Worm (Caenorhabditis elegans) whole organism, late embryonic: ENCODE data around the gene nex-2.
A peak's percentile ranks its signal among the peaks of the same experiment; 100 is the strongest.

ENCODE experiments used
- K02D7.2 ChIP-seq: sonication (generic microtip); optimal IDR thresholded peaks from 2 replicates; lab custom pipeline; 2017; ENCODE audit warnings: mild to moderate bottlenecking, missing genetic modification characterization, missing compliant biosample characterization
- K09A11.1 ChIP-seq: sonication (generic microtip); optimal IDR thresholded peaks from 2 replicates; lab custom pipeline; 2017; ENCODE audit warnings: antibody characterized with exemption, mild to moderate bottlenecking, missing genetic modification characterization, missing compliant biosample characterization; ENCODE audit not compliant: insufficient read depth
- T23F11.4 ChIP-seq: fragments of 200-800 bp; sonication (Bioruptor generic); optimal IDR thresholded peaks from 2 replicates; lab custom pipeline; 2018; ENCODE audit warnings: mild to moderate bottlenecking, missing genetic modification characterization, missing compliant biosample characterization
- Y22D7AL.16 ChIP-seq: sonication (generic microtip); optimal IDR thresholded peaks from 2 replicates; lab custom pipeline; 2016; ENCODE audit warnings: missing genetic modification characterization, missing compliant biosample characterization
- ahr-1 ChIP-seq: sonication (generic microtip); optimal IDR thresholded peaks from 2 replicates; lab custom pipeline; 2016; ENCODE audit warnings: missing genetic modification characterization, missing compliant biosample characterization
- ama-1 ChIP-seq: fragments of 150-350 bp; optimal IDR thresholded peaks from 2 replicates; lab custom pipeline; 2014
- ceh-14 ChIP-seq: sonication (generic microtip); optimal IDR thresholded peaks from 2 replicates; lab custom pipeline; 2016; ENCODE audit warnings: missing genotype, missing genetic modification characterization, missing compliant biosample characterization
- ceh-22 ChIP-seq: sonication (generic microtip); optimal IDR thresholded peaks from 2 replicates; lab custom pipeline; 2017; ENCODE audit warnings: missing biosample characterization, missing genetic modification characterization
- ceh-30 ChIP-seq: fragments of 150-350 bp; optimal IDR thresholded peaks from 2 replicates; lab custom pipeline; 2014; ENCODE audit warnings: missing biosample characterization, missing genetic modification characterization
- ceh-31 ChIP-seq: sonication (generic microtip); optimal IDR thresholded peaks from 2 replicates; lab custom pipeline; 2016; ENCODE audit warnings: missing genetic modification characterization, missing compliant biosample characterization
- ceh-45 ChIP-seq: fragments of 200-800 bp; sonication (Bioruptor generic); IDR thresholded peaks from 2 replicates; pipeline ENCODE4 v1.3.6; 2022; ENCODE audit warnings: missing genetic modification reagents, missing genetic modification characterization, missing compliant biosample characterization
- ceh-6 ChIP-seq: fragments of 200-800 bp; sonication (Bioruptor generic); optimal IDR thresholded peaks from 2 replicates; lab custom pipeline; 2018; ENCODE audit warnings: mild to moderate bottlenecking, missing genetic modification characterization, missing compliant biosample characterization
- ceh-9 ChIP-seq: sonication (generic microtip); optimal IDR thresholded peaks from 2 replicates; lab custom pipeline; 2016; ENCODE audit warnings: mild to moderate bottlenecking, missing genetic modification characterization, inconsistent platforms, missing compliant biosample characterization
- elt-2 ChIP-seq: sonication (generic microtip); optimal IDR thresholded peaks from 2 replicates; lab custom pipeline; 2016; ENCODE audit warnings: missing genetic modification reagents, missing genetic modification characterization, missing compliant biosample characterization
- eyg-1 ChIP-seq: sonication (generic microtip); optimal IDR thresholded peaks from 2 replicates; lab custom pipeline; 2016; ENCODE audit warnings: missing genotype, missing genetic modification characterization, missing compliant biosample characterization
- fax-1 ChIP-seq: sonication (generic microtip); optimal IDR thresholded peaks from 2 replicates; lab custom pipeline; 2016; ENCODE audit warnings: missing genotype, missing genetic modification characterization, missing compliant biosample characterization
- hlh-13 ChIP-seq: fragments of 200-800 bp; sonication (Bioruptor generic); optimal IDR thresholded peaks from 2 replicates; lab custom pipeline; 2018; ENCODE audit warnings: mild to moderate bottlenecking, missing genetic modification characterization, missing compliant biosample characterization
- hlh-30 ChIP-seq: sonication (generic microtip); optimal IDR thresholded peaks from 2 replicates; lab custom pipeline; 2017; ENCODE audit warnings: antibody characterized with exemption, missing genetic modification characterization, missing compliant biosample characterization; ENCODE audit not compliant: insufficient read depth
- lim-6 ChIP-seq: sonication (generic microtip); optimal IDR thresholded peaks from 2 replicates; lab custom pipeline; 2016; ENCODE audit warnings: missing genetic modification characterization, missing compliant biosample characterization
- lin-11 ChIP-seq: fragments of 200-800 bp; sonication (Bioruptor generic); optimal IDR thresholded peaks from 2 replicates; lab custom pipeline; 2018; ENCODE audit warnings: mild to moderate bottlenecking, missing genetic modification characterization, missing compliant biosample characterization
- odd-2 ChIP-seq: sonication (generic microtip); optimal IDR thresholded peaks from 2 replicates; lab custom pipeline; 2017; ENCODE audit warnings: antibody characterized with exemption, mild to moderate bottlenecking, missing genetic modification characterization, missing compliant biosample characterization
- pha-2 ChIP-seq: sonication (generic microtip); optimal IDR thresholded peaks from 2 replicates; lab custom pipeline; 2017; ENCODE audit warnings: mild to moderate bottlenecking, missing genetic modification characterization, missing compliant biosample characterization
- ref-2 ChIP-seq: sonication (generic microtip); optimal IDR thresholded peaks from 2 replicates; lab custom pipeline; 2016; ENCODE audit warnings: missing genetic modification characterization, missing compliant biosample characterization
- sox-2 ChIP-seq: fragments of 200-800 bp; sonication (Bioruptor generic); IDR thresholded peaks from 2 replicates; pipeline ENCODE4 v1.3.6; 2022; ENCODE audit warnings: missing genetic modification reagents, missing genetic modification characterization, missing compliant biosample characterization
- syd-9 ChIP-seq: sonication (generic microtip); optimal IDR thresholded peaks from 2 replicates; lab custom pipeline; 2016; ENCODE audit warnings: mild to moderate bottlenecking, missing genetic modification characterization, moderate library complexity, missing compliant biosample characterization
- tbx-2 ChIP-seq: sonication (generic microtip); optimal IDR thresholded peaks from 2 replicates; lab custom pipeline; 2016; ENCODE audit warnings: missing genetic modification characterization, missing compliant biosample characterization
- tbx-7 ChIP-seq: sonication (generic microtip); optimal IDR thresholded peaks from 2 replicates; lab custom pipeline; 2016; ENCODE audit warnings: missing genotype, missing genetic modification characterization, missing compliant biosample characterization
- ttx-3 ChIP-seq: sonication (generic microtip); optimal IDR thresholded peaks from 2 replicates; lab custom pipeline; 2016; ENCODE audit warnings: missing genetic modification reagents, missing genetic modification characterization, missing compliant biosample characterization
- unc-3 ChIP-seq, 2 experiments: fragments of 200-800 bp in 1 of 2; sonication (Bioruptor generic) in 1 of 2; sonication (generic microtip) in 1 of 2; conservative IDR thresholded peaks in 1 of 2; optimal IDR thresholded peaks in 1 of 2; 2 replicates each; pipeline versions ENCODE4 v1.3.6 to Lab custom; 2016 to 2022; ENCODE audit warnings: missing compliant biosample characterization in 2 of 2, missing genetic modification characterization in 2 of 2, missing genetic modification reagents in 1 of 2
- unc-55 ChIP-seq: sonication (generic microtip); optimal IDR thresholded peaks from 2 replicates; lab custom pipeline; 2017; ENCODE audit warnings: missing biosample characterization, missing genetic modification reagents, missing genetic modification characterization
- ztf-16 ChIP-seq: sonication (generic microtip); optimal IDR thresholded peaks from 2 replicates; lab custom pipeline; 2017; ENCODE audit warnings: missing genetic modification characterization, missing compliant biosample characterization

Gene nex-2

ce11 chrIII:10330372-10331062 is at the start of gene nex-2:
TSS of gene nex-2 (minus strand) at chrIII:10330422.
- no peak for TF ChIP-seq tbx-2
- TF ChIP-seq tbx-7 (tag; lab: Kevin White, UChicago), result no peak
- TF ChIP-seq syd-9 (tag; lab: Kevin White, UChicago), result no peak
- TF ChIP-seq eyg-1 (tag; lab: Kevin White, UChicago), result no peak
- no peak for TF ChIP-seq hlh-13
- no peak for TF ChIP-seq ttx-3 (tag; lab: Kevin White, UChicago)
- no peak for TF ChIP-seq ceh-9 (tag; lab: Kevin White, UChicago)
- no peak for TF ChIP-seq ceh-31 (tag; lab: Kevin White, UChicago)
- TF ChIP-seq ztf-16 (tag; lab: Kevin White, UChicago), result no peak
- TF ChIP-seq, all 69 proteins: peak for 0

ce11 chrIII:10379632-10380031 is 49.4 kb upstream of the nex-2 start:
- TF ChIP-seq elt-2, result no peak
- TF ChIP-seq K09A11.1, result no peak
- no peak for TF ChIP-seq pha-2 (tag; lab: Kevin White, UChicago)
- TF ChIP-seq ceh-6 (GFP tag; lab: Kevin White, UChicago), result no peak
- no peak for TF ChIP-seq ceh-14 (tag; lab: Kevin White, UChicago)
- TF ChIP-seq ref-2 (tag; lab: Kevin White, UChicago), result no peak
- no peak for TF ChIP-seq ttx-3 (tag; lab: Kevin White, UChicago)
- TF ChIP-seq Y22D7AL.16, result no peak
- no peak for TF ChIP-seq ceh-22 (tag; lab: Kevin White, UChicago)
- no peak for TF ChIP-seq lim-6 (tag; lab: Kevin White, UChicago)
- TF ChIP-seq ceh-31 (tag; lab: Kevin White, UChicago), result no peak
- no peak for TF ChIP-seq K02D7.2 (tag; lab: Kevin White, UChicago)
- no peak for TF ChIP-seq odd-2 (tag; lab: Kevin White, UChicago)
- TF ChIP-seq ahr-1 (tag; lab: Kevin White, UChicago), result no peak
- TF ChIP-seq, all 69 proteins: peak for 0

ce11 chrIII:10378899-10379298 is 48.7 kb upstream of the nex-2 start:
- no peak for TF ChIP-seq ceh-30 (tag; lab: Kevin White, UChicago)
- TF ChIP-seq elt-2, result peak; percentile 38
- TF ChIP-seq unc-55 (GFP tag; lab: Kevin White, UChicago), result no peak

- no peak for TF ChIP-seq lin-11 (tag; lab: Kevin White, UChicago)
- peak; percentile 70 for TF ChIP-seq elt-2
- TF ChIP-seq fax-1, result no peak
- no peak for TF ChIP-seq unc-3 (GFP tag; conservative IDR thresholded peaks at IDR 0.05; lab: Robert Waterston, UW)
- TF ChIP-seq unc-3 (tag; optimal IDR thresholded peaks at IDR 0.05; lab: Kevin White, UChicago), result no peak
Observed at ce11 chrIII:10376041-10376440, 45.8 kb upstream of the nex-2 start.

ce11 chrIII:10373845-10374244 is 43.6 kb upstream of the nex-2 start:
- no peak for TF ChIP-seq sox-2 (GFP tag; lab: Robert Waterston, UW)
- no peak for TF ChIP-seq Y22D7AL.16
- TF ChIP-seq ceh-45 (GFP tag; lab: Robert Waterston, UW), result no peak
- no peak for TF ChIP-seq ama-1
- TF ChIP-seq eyg-1 (tag; lab: Kevin White, UChicago), result no peak
- no peak for TF ChIP-seq tbx-7 (tag; lab: Kevin White, UChicago)
- no peak for TF ChIP-seq hlh-30 (tag; lab: Kevin White, UChicago)
- TF ChIP-seq ttx-3 (tag; lab: Kevin White, UChicago), result no peak
- no peak for TF ChIP-seq T23F11.4 (GFP tag; lab: Kevin White, UChicago)
- TF ChIP-seq lim-6 (tag; lab: Kevin White, UChicago), result no peak
